Worm (Caenorhabditis elegans): ENCODE results near the gene T21D12.12.

DNA sequence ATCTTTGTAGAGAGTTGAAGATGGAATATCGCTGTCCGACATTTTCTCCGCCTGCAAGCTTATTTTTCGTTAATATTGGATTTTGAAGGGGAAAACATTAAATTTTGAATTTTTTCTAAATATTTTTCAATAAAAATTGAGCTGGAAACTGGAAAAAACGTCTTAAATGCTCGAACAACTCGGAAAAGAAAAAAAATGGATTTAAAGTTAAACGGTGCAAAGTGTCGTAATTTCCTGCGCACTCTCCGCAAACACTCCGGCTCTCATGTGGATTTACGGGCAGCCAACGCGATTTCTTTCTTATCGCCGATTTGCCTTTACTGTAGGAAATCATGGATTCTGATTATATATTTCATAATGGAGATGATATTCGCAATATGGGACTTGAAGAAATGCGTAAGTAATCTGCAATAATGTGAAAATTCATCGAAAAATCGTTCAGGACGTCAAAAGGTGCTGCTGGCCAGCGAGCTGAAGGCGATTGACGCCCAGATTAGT, 25.9 kb upstream of the T21D12.12 start, which contains the start of the genes fnta-1 and cogc-8:
- no peak for TF ChIP-seq nhr-237 (tag; optimal IDR thresholded peaks at IDR 0.05)
- no peak for TF ChIP-seq lin-39 (tag; optimal IDR thresholded peaks at IDR 0.05)
- no peak for TF ChIP-seq egl-27 (tag; optimal IDR thresholded peaks at IDR 0.05)
- no peak for TF ChIP-seq mdl-1 (tag; optimal IDR thresholded peaks at IDR 0.05)
- no peak for TF ChIP-seq aly-2 (tag; optimal IDR thresholded peaks at IDR 0.05)
- no peak for TF ChIP-seq ceh-82 (tag; optimal IDR thresholded peaks at IDR 0.05)
